Worm (Caenorhabditis elegans): ENCODE measurements around the gene R160.5.

DNA sequence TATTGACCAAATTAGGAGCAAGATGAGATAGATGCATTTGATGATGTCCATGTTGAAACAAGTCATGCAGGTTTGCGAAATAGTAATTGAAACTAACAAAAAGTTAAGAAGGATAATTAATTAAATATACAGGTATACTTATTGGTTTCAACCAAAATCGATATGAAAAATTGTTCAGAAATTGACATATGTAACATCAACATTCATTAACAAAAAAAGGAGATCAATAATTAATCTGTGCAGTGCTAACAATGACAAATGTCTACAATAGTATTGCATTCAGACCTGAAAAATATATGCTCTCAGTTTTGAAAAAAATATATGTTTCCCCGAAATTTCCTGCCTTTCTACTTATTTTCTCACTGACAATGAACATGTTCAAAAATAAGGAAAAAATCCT lies 1.9 kb downstream of the R160.5 start, which contains the start of gene R160.4:
- TF ChIP-seq tra-4 (tag; optimal IDR thresholded peaks at IDR 0.05): no peak
- TF ChIP-seq tbx-11 (GFP tag; IDR thresholded peaks at IDR 0.05): no peak
- no peak for TF ChIP-seq ama-1 (optimal IDR thresholded peaks at IDR 0.05)
- no peak for TF ChIP-seq ceh-13 (GFP tag; optimal IDR thresholded peaks at IDR 0.05)
- TF ChIP-seq flt-1 (GFP tag; IDR thresholded peaks at IDR 0.05): no peak
- no peak for TF ChIP-seq sea-1 (GFP tag; conservative IDR thresholded peaks at IDR 0.05)
- TF ChIP-seq hmbx-1 (tag; optimal IDR thresholded peaks at IDR 0.05): no peak
- TF ChIP-seq ets-7 (tag; optimal IDR thresholded peaks at IDR 0.05): no peak
- no peak for TF ChIP-seq hmg-4 (GFP tag; optimal IDR thresholded peaks at IDR 0.05)
- no peak for TF ChIP-seq scrt-1 (GFP tag; IDR thresholded peaks at IDR 0.05)
- no peak for TF ChIP-seq hnd-1 (tag; optimal IDR thresholded peaks at IDR 0.05)
- TF ChIP-seq F13C5.2 (tag; optimal IDR thresholded peaks at IDR 0.05): no peak
